Worm (Caenorhabditis elegans): Measurements from ENCODE around the gene rpn-12.

rpn-12 gene

ce11 chrII:11620630-11621246, 32.2 kb upstream of the rpn-12 start:
- no peak for TF ChIP-seq snpc-4 (tag; optimal IDR thresholded peaks at IDR 0.05)
- TF ChIP-seq skn-1 (tag; optimal IDR thresholded peaks at IDR 0.05) = no peak
- TF ChIP-seq pha-4 (tag; optimal IDR thresholded peaks at IDR 0.05) = peak; percentile 80
- TF ChIP-seq zag-1 (tag; optimal IDR thresholded peaks at IDR 0.05) = no peak
- peak; percentile 61 for TF ChIP-seq nhr-25 (tag; optimal IDR thresholded peaks at IDR 0.05)

ce11 chrII:11621576-11621975, 31.3 kb upstream of the rpn-12 start:
- TF ChIP-seq lin-39 (tag; optimal IDR thresholded peaks at IDR 0.05) (peak; percentile 48), nfya-1 (tag; optimal IDR thresholded peaks at IDR 0.05; ENCODE audit: insufficient read depth) (peak; percentile 57), ceh-16 (tag; optimal IDR thresholded peaks at IDR 0.05) (no peak), hmg-11 (tag; optimal IDR thresholded peaks at IDR 0.05) (peak; percentile 51), ceh-82 (tag; optimal IDR thresholded peaks at IDR 0.05) (peak; percentile 3), daf-12 (tag; optimal IDR thresholded peaks at IDR 0.05) (no peak)

- TF ChIP-seq nhr-237 (tag; optimal IDR thresholded peaks at IDR 0.05) (no peak), nhr-25 (tag; optimal IDR thresholded peaks at IDR 0.05) (no peak), mml-1 (tag; optimal IDR thresholded peaks at IDR 0.05) (no peak), nhr-77 (tag; optimal IDR thresholded peaks at IDR 0.05) (no peak), R02D3.7 (tag; optimal IDR thresholded peaks at IDR 0.05) (no peak), nhr-11 (tag; optimal IDR thresholded peaks at IDR 0.05) (no peak), nfya-1 (tag; optimal IDR thresholded peaks at IDR 0.05; ENCODE audit: insufficient read depth) (no peak), nhr-76 (tag; optimal IDR thresholded peaks at IDR 0.05) (no peak), ceh-9 (tag; optimal IDR thresholded peaks at IDR 0.05) (no peak), elt-2 (tag; optimal IDR thresholded peaks at IDR 0.05) (no peak), sea-2 (GFP tag; optimal IDR thresholded peaks at IDR 0.05) (no peak), ceh-16 (tag; optimal IDR thresholded peaks at IDR 0.05) (no peak), ZK546.5 (tag; optimal IDR thresholded peaks at IDR 0.05) (no peak)
These were observed 30.3 kb upstream of the rpn-12 start for ce11 chrII:11622605-11623004.

ce11 chrII:11627904-11628303, 25.0 kb upstream of the rpn-12 start:
- TF ChIP-seq nhr-23 (tag; optimal IDR thresholded peaks at IDR 0.05) = no peak
- no peak for TF ChIP-seq lin-39 (tag; optimal IDR thresholded peaks at IDR 0.05)
- no peak for TF ChIP-seq nhr-12 (tag; optimal IDR thresholded peaks at IDR 0.05)
- no peak for TF ChIP-seq mml-1 (tag; optimal IDR thresholded peaks at IDR 0.05)
- no peak for TF ChIP-seq jun-1 (tag; optimal IDR thresholded peaks at IDR 0.05)
- no peak for TF ChIP-seq nhr-43 (tag; optimal IDR thresholded peaks at IDR 0.05; ENCODE audit: poor library complexity, severe bottlenecking)
- TF ChIP-seq ceh-9 (tag; optimal IDR thresholded peaks at IDR 0.05) = no peak

ce11 chrII:11629957-11630356, 23.0 kb upstream of the rpn-12 start:
- TF ChIP-seq egl-5 (tag; optimal IDR thresholded peaks at IDR 0.05) = peak; percentile 15
- peak; percentile 11 for TF ChIP-seq ama-1 (optimal IDR thresholded peaks at IDR 0.05)
- TF ChIP-seq pha-4 (tag; optimal IDR thresholded peaks at IDR 0.05) = no peak

ce11 chrII:11632689-11633088, 20.2 kb upstream of the rpn-12 start:
- peak; percentile 45 for TF ChIP-seq nhr-23 (tag; optimal IDR thresholded peaks at IDR 0.05)
- peak; percentile 79 for TF ChIP-seq lin-39 (tag; optimal IDR thresholded peaks at IDR 0.05)
- TF ChIP-seq snpc-4 (tag; optimal IDR thresholded peaks at IDR 0.05) = peak; percentile 34
- no peak for TF ChIP-seq R02D3.7 (tag; optimal IDR thresholded peaks at IDR 0.05)
- no peak for TF ChIP-seq lin-15B (tag; optimal IDR thresholded peaks at IDR 0.05)
- TF ChIP-seq elt-2 (tag; optimal IDR thresholded peaks at IDR 0.05) = peak; percentile 5
- peak; percentile 64 for TF ChIP-seq hmg-11 (tag; optimal IDR thresholded peaks at IDR 0.05)
- TF ChIP-seq nhr-25 (tag; optimal IDR thresholded peaks at IDR 0.05) = peak; percentile 83
- peak; percentile 63 for TF ChIP-seq nfya-1 (tag; optimal IDR thresholded peaks at IDR 0.05; ENCODE audit: insufficient read depth)
- peak; percentile 76 for TF ChIP-seq pha-4 (tag; optimal IDR thresholded peaks at IDR 0.05)
- TF ChIP-seq ama-1 (optimal IDR thresholded peaks at IDR 0.05) = peak; percentile 61
- peak; percentile 17 for TF ChIP-seq ceh-28 (tag; optimal IDR thresholded peaks at IDR 0.05)
- TF ChIP-seq egl-5 (tag; optimal IDR thresholded peaks at IDR 0.05) = no peak

ce11 chrII:11633509-11633908, 19.4 kb upstream of the rpn-12 start, which contains the start of gene din-1:
Gene din-1 (minus strand): TSS chrII:11633609.
- TF ChIP-seq fkh-2 (tag; optimal IDR thresholded peaks at IDR 0.05) (no peak), sea-2 (GFP tag; optimal IDR thresholded peaks at IDR 0.05) (no peak), ZK546.5 (tag; optimal IDR thresholded peaks at IDR 0.05) (no peak), unc-39 (tag; optimal IDR thresholded peaks at IDR 0.05) (no peak), nhr-23 (tag; optimal IDR thresholded peaks at IDR 0.05) (no peak), mml-1 (tag; optimal IDR thresholded peaks at IDR 0.05) (no peak), pha-4 (tag; optimal IDR thresholded peaks at IDR 0.05) (peak; percentile 1), nfya-1 (tag; optimal IDR thresholded peaks at IDR 0.05; ENCODE audit: insufficient read depth) (no peak), nhr-237 (tag; optimal IDR thresholded peaks at IDR 0.05) (no peak)
